Worm (Caenorhabditis elegans) whole organism, L1 larva: ENCODE data around the gene aakb-2.

Source experiments
- F16B12.6 ChIP-seq: fragments of 150-350 bp; optimal IDR thresholded peaks from 2 replicates; lab custom pipeline; 2014; ENCODE audit warnings: missing biosample characterization, missing genetic modification characterization
- Y116A8C.19 ChIP-seq: sonication (generic microtip); optimal IDR thresholded peaks from 2 replicates; lab custom pipeline; 2016; ENCODE audit warnings: missing compliant biosample characterization, missing genetic modification characterization, borderline replicate concordance
- ceh-88 ChIP-seq: fragments of 200-800 bp; sonication (Bioruptor generic); IDR thresholded peaks from 2 replicates; pipeline ENCODE4 v1.3.6; 2022; ENCODE audit warnings: missing genetic modification characterization, missing compliant biosample characterization
- ceh-90 ChIP-seq: sonication (generic microtip); optimal IDR thresholded peaks from 2 replicates; lab custom pipeline; 2016; ENCODE audit warnings: missing genetic modification characterization, missing compliant biosample characterization
- ces-1 ChIP-seq: fragments of 150-350 bp; optimal IDR thresholded peaks from 2 replicates; lab custom pipeline; 2014; ENCODE audit warnings: missing biosample characterization, missing genetic modification reagents, missing genetic modification characterization
- dsc-1 ChIP-seq: sonication (generic microtip); optimal IDR thresholded peaks from 2 replicates; lab custom pipeline; 2016; ENCODE audit warnings: mild to moderate bottlenecking, missing genetic modification characterization, missing compliant biosample characterization
- egl-27 ChIP-seq, 2 experiments: fragments of 150-350 bp in 1 of 2; sonication (generic microtip); optimal IDR thresholded peaks; 3 replicates each; lab custom pipeline; 2017 to 2018; ENCODE audit warnings: missing biosample characterization in 2 of 2, missing genetic modification characterization in 2 of 2, missing genetic modification reagents in 2 of 2
- fkh-4 ChIP-seq: sonication (generic microtip); optimal IDR thresholded peaks from 2 replicates; lab custom pipeline; 2016; ENCODE audit warnings: missing compliant biosample characterization, missing genetic modification characterization, borderline replicate concordance
- fkh-8 ChIP-seq: sonication (generic microtip); optimal IDR thresholded peaks from 2 replicates; lab custom pipeline; 2016; ENCODE audit warnings: mild to moderate bottlenecking, missing genetic modification characterization, missing compliant biosample characterization
- fos-1 ChIP-seq: fragments of 150-350 bp; optimal IDR thresholded peaks from 2 replicates; lab custom pipeline; 2014; ENCODE audit warnings: missing biosample characterization, missing genetic modification characterization
- grh-1 ChIP-seq: fragments of 200-800 bp; sonication (Bioruptor generic); IDR thresholded peaks from 2 replicates; pipeline ENCODE4 v1.3.6; 2022; ENCODE audit warnings: missing genetic modification reagents, missing genetic modification characterization, missing compliant biosample characterization
- hlh-17 ChIP-seq: fragments of 200-800 bp; sonication (Bioruptor generic); optimal IDR thresholded peaks from 2 replicates; lab custom pipeline; 2018; ENCODE audit warnings: missing genetic modification characterization, mild to moderate bottlenecking, missing compliant biosample characterization, moderate library complexity, borderline replicate concordance
- hpl-2 ChIP-seq: fragments of 150-350 bp; optimal IDR thresholded peaks from 2 replicates; lab custom pipeline; 2014; ENCODE audit warnings: missing biosample characterization, missing genetic modification reagents, missing genetic modification characterization
- irx-1 ChIP-seq: sonication (generic microtip); optimal IDR thresholded peaks from 2 replicates; lab custom pipeline; 2016; ENCODE audit warnings: missing genetic modification characterization, missing compliant biosample characterization
- lin-15B ChIP-seq: fragments of 150-350 bp; sonication (generic microtip); optimal IDR thresholded peaks from 3 replicates; lab custom pipeline; 2014; ENCODE audit warnings: missing biosample characterization, missing genetic modification characterization
- lin-35 ChIP-seq, 2 experiments: fragments of 150-350 bp; optimal IDR thresholded peaks; 2 replicates each; lab custom pipeline; 2014; ENCODE audit warnings: missing biosample characterization in 2 of 2, missing genetic modification characterization in 2 of 2, missing genetic modification reagents in 2 of 2
- lsy-2 ChIP-seq, 2 experiments: fragments of 150-350 bp; optimal IDR thresholded peaks; 2 replicates each; lab custom pipeline; 2014; ENCODE audit warnings: missing biosample characterization in 2 of 2, missing genetic modification characterization in 2 of 2
- mef-2 ChIP-seq: fragments of 150-350 bp; optimal IDR thresholded peaks from 2 replicates; lab custom pipeline; 2014; ENCODE audit warnings: missing biosample characterization, missing genetic modification characterization
- mep-1 ChIP-seq: fragments of 150-350 bp; optimal IDR thresholded peaks from 2 replicates; lab custom pipeline; 2014; ENCODE audit warnings: missing biosample characterization, missing genetic modification characterization
- nhr-11 ChIP-seq: fragments of 150-350 bp; optimal IDR thresholded peaks from 2 replicates; lab custom pipeline; 2014; ENCODE audit warnings: missing biosample characterization, missing genetic modification characterization
- nhr-19 ChIP-seq: fragments of 200-800 bp; sonication (Bioruptor generic); conservative IDR thresholded peaks from 2 replicates; pipeline ENCODE4 v1.3.6; 2022; ENCODE audit warnings: missing genetic modification characterization, missing compliant biosample characterization
- nhr-28 ChIP-seq: fragments of 150-350 bp; optimal IDR thresholded peaks from 2 replicates; lab custom pipeline; 2014; ENCODE audit warnings: missing biosample characterization, missing genetic modification characterization
- nhr-47 ChIP-seq: sonication (generic microtip); optimal IDR thresholded peaks from 2 replicates; lab custom pipeline; 2016; ENCODE audit warnings: mild to moderate bottlenecking, missing genetic modification characterization, moderate library complexity, missing compliant biosample characterization
- nhr-71 ChIP-seq: sonication (generic microtip); optimal IDR thresholded peaks from 2 replicates; lab custom pipeline; 2016; ENCODE audit warnings: mild to moderate bottlenecking, missing genetic modification characterization, moderate library complexity, missing compliant biosample characterization
- nhr-84 ChIP-seq: sonication (generic microtip); optimal IDR thresholded peaks from 2 replicates; lab custom pipeline; 2017; ENCODE audit warnings: missing biosample characterization, missing genetic modification characterization
- nhr-85 ChIP-seq: sonication (generic microtip); peaks from one replicate; lab custom pipeline; 2016; ENCODE audit warnings: missing genetic modification characterization, inconsistent platforms, missing compliant biosample characterization
- pax-3 ChIP-seq: fragments of 200-800 bp; sonication (Bioruptor generic); optimal IDR thresholded peaks from 2 replicates; lab custom pipeline; 2018; ENCODE audit warnings: mild to moderate bottlenecking, missing genetic modification characterization, moderate library complexity, missing compliant biosample characterization
- pqm-1 ChIP-seq: sonication (generic microtip); optimal IDR thresholded peaks from 3 replicates; lab custom pipeline; 2017; ENCODE audit warnings: missing biosample characterization, missing genetic modification characterization
- skn-1 ChIP-seq: fragments of 150-350 bp; optimal IDR thresholded peaks from 2 replicates; lab custom pipeline; 2014; ENCODE audit warnings: missing biosample characterization, missing genetic modification characterization
- sox-4 ChIP-seq: sonication (generic microtip); optimal IDR thresholded peaks from 2 replicates; lab custom pipeline; 2016; ENCODE audit warnings: missing genetic modification characterization, missing compliant biosample characterization
- sptf-1 ChIP-seq: fragments of 150-350 bp; optimal IDR thresholded peaks from 2 replicates; lab custom pipeline; 2014; ENCODE audit warnings: missing biosample characterization, missing genetic modification characterization
- swsn-7 ChIP-seq: sonication (generic microtip); optimal IDR thresholded peaks from 2 replicates; lab custom pipeline; 2016; ENCODE audit warnings: missing genetic modification characterization, missing compliant biosample characterization
- tbx-2 ChIP-seq: sonication (generic microtip); optimal IDR thresholded peaks from 2 replicates; lab custom pipeline; 2016; ENCODE audit warnings: missing genetic modification characterization, missing compliant biosample characterization
- unc-130 ChIP-seq: fragments of 150-350 bp; optimal IDR thresholded peaks from 2 replicates; lab custom pipeline; 2017; ENCODE audit warnings: missing biosample characterization, missing genetic modification characterization, inconsistent platforms
- unc-30 ChIP-seq: sonication (generic microtip); optimal IDR thresholded peaks from 2 replicates; lab custom pipeline; 2017; ENCODE audit warnings: missing biosample characterization, missing genetic modification characterization
- vab-15 ChIP-seq: sonication (generic microtip); optimal IDR thresholded peaks from 2 replicates; lab custom pipeline; 2017; ENCODE audit warnings: missing genotype, mild to moderate bottlenecking, missing genetic modification characterization, missing compliant biosample characterization
- ztf-11 ChIP-seq, 2 experiments: sonication (generic microtip); optimal IDR thresholded peaks; 2 replicates each; lab custom pipeline; 2016 to 2017; ENCODE audit warnings: missing genetic modification characterization in 2 of 2, missing biosample characterization in 1 of 2, missing compliant biosample characterization in 1 of 2

The aakb-2 gene

DNA sequence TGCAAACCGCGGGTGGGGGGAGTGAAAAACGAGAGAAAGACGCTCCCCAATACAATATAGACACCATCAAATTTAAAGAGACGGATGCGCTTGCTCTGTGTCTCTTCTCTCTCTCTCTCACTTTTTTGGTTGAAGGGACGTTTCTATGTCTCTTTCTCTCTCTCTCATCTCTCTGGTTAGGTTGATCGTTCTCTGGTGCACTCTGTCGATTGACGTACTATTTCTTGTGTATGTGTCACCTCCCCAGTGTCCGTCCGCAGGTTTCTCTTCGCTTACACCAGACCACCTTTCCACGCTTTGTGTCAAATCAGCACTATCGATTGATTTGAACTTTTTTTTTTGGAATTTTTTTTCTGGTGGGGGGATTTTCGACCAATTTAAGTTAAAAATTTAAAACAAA, 6.5 kb downstream of the aakb-2 start (continued):
- TF ChIP-seq nhr-71 (tag; lab: Kevin White, UChicago): peak; percentile 86
- no peak for TF ChIP-seq ceh-88
- no peak for TF ChIP-seq fkh-4 (tag; lab: Kevin White, UChicago)
- peak; percentile 35 for TF ChIP-seq dsc-1
- peak in 1 of 2 experiments; percentile 4 for TF ChIP-seq ztf-11 (tag; optimal IDR thresholded peaks at IDR 0.05; lab: Kevin White, UChicago)
- TF ChIP-seq sox-4 (tag; lab: Kevin White, UChicago): no peak
- peak; percentile 60 to 84 for TF ChIP-seq lsy-2 (tag; optimal IDR thresholded peaks at IDR 0.05; lab: Kevin White, UChicago)
- TF ChIP-seq nhr-84 (tag; lab: Kevin White, UChicago): no peak
- TF ChIP-seq nhr-47 (tag; lab: Kevin White, UChicago): peak; percentile 72
- no peak for TF ChIP-seq nhr-28 (tag; lab: Kevin White, UChicago)
- peak; percentile 12 for TF ChIP-seq hpl-2 (GFP tag; lab: Kevin White, UChicago)
- peak; percentile 90 for TF ChIP-seq nhr-85
- peak; percentile 20 for TF ChIP-seq irx-1 (tag; lab: Kevin White, UChicago)
- peak; percentile 70 to 75 for TF ChIP-seq lin-35 (GFP tag; optimal IDR thresholded peaks at IDR 0.05; lab: Kevin White, UChicago)
- TF ChIP-seq F16B12.6 (tag; lab: Kevin White, UChicago): peak; percentile 3
- peak; percentile 33 for TF ChIP-seq fkh-8 (tag; lab: Kevin White, UChicago)
- TF ChIP-seq, all 84 proteins: peak for 37

DNA sequence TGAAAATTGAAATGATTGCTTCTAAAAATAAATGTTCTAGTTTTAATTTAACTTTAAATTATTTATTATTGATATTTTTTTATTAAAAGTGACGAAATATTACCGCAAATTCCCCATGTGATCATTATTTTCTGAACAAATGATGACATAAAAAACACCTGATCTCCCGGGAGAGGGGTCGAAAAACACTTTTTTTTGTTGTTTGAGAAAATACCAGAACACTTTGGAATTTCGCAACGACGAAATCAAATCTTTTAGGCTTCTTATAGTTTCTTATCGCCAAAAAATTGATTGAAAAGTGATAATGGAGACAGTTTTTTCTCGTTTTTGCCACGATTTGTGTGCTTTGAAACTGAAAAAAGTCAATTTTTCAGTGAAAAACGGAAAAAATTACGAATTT, 7.4 kb downstream of the aakb-2 start:
- peak; percentile 96 for TF ChIP-seq skn-1 (tag; lab: Kevin White, UChicago)
- no peak for TF ChIP-seq fos-1 (tag; lab: Kevin White, UChicago)
- no peak for TF ChIP-seq nhr-84 (tag; lab: Kevin White, UChicago)
- TF ChIP-seq lin-35 (GFP tag; optimal IDR thresholded peaks at IDR 0.05; lab: Kevin White, UChicago): peak in 1 of 2 experiments; percentile 28

DNA sequence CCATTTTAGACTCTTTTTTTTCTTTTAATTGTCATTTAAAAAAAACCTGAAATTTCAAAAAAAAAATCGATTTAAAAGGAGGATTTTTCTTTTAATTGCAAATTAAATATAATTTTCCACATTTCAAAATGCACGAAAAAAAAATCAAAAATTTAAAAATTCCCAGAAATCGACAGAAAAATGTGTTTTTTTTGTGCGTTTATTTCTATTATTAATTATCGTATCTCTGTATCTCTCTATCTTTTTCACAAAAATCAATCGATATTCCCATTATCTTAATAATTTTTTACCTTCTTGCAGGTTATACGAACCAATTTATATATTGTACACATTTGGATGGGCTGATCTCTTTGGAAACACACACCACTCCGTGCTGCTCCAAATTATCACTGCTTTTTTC, 7.9 kb downstream of the aakb-2 start, which contains the start of gene rsks-1:
rsks-1 (plus strand) TSS at position 301 of the 400 bp plus-strand sequence.
- TF ChIP-seq nhr-28 (tag; lab: Kevin White, UChicago): no peak
- no peak for TF ChIP-seq nhr-11 (tag; lab: Kevin White, UChicago)
- TF ChIP-seq ceh-88: no peak
- no peak for TF ChIP-seq Y116A8C.19 (tag; lab: Kevin White, UChicago)
- TF ChIP-seq mep-1: no peak
- no peak for TF ChIP-seq sptf-1 (tag; lab: Kevin White, UChicago)
- TF ChIP-seq grh-1 (GFP tag; lab: Robert Waterston, UW): no peak
- no peak for TF ChIP-seq tbx-2 (tag; lab: Kevin White, UChicago)
- no peak for TF ChIP-seq fos-1 (tag; lab: Kevin White, UChicago)
- TF ChIP-seq unc-30: no peak
- no peak for TF ChIP-seq lin-15B (tag; lab: Kevin White, UChicago)
- no peak for TF ChIP-seq skn-1 (tag; lab: Kevin White, UChicago)
- TF ChIP-seq ceh-90 (tag; lab: Kevin White, UChicago): no peak
- no peak for TF ChIP-seq pax-3 (tag; lab: Kevin White, UChicago)
- no peak for TF ChIP-seq nhr-19 (GFP tag; lab: Robert Waterston, UW)
- TF ChIP-seq nhr-47 (tag; lab: Kevin White, UChicago): no peak
- TF ChIP-seq ces-1 (GFP tag; lab: Kevin White, UChicago): no peak
- no peak for TF ChIP-seq pqm-1
- TF ChIP-seq egl-27 (tag; optimal IDR thresholded peaks at IDR 0.05; lab: Kevin White, UChicago): no peak
- no peak for TF ChIP-seq mef-2 (tag; lab: Kevin White, UChicago)

DNA sequence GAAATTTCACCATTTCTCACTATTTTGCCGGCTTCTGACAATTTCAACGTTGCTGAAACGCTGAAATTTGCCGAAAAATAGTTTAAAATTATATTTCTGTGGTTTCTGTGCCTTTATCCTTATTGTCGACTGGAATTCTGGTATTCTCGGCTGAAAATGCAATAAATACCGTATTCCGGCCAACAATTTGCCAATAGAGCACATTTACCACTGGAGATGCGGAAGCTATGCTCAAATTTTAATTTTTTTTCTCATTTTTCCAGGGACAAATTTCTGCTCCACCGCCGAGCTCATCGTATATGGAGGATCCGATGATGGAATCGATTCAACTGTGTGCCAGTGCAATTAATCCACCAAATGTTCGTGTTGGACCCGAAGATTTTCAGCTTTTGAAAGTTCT, 9.6 kb downstream of the aakb-2 start:
- no peak for TF ChIP-seq swsn-7 (tag; lab: Kevin White, UChicago)

DNA sequence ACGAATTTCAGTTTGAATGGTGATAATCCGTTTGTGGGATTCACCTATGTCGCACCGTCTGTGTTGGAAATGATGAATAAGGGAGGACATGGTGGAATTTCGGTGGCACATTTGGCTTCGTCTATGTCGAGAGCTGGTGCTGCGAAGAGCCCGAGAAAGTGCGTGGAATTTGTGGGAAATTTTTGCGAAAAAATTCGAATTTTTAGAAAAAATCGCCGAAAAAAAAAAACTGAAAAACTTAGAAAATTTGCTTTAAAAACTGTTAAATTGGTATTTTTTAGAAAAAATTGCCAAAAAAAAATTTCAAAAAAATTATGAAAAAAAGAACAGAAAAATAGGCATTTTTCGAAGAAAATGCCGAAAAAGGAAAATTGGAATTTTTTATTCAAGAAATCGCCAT, 12.0 kb downstream of the aakb-2 start:
- TF ChIP-seq vab-15 (tag; lab: Kevin White, UChicago) (no peak), lsy-2 (tag; optimal IDR thresholded peaks at IDR 0.05; lab: Kevin White, UChicago) (no peak), fkh-8 (tag; lab: Kevin White, UChicago) (no peak), unc-130 (tag; lab: Kevin White, UChicago) (no peak), dsc-1 (no peak), ceh-90 (tag; lab: Kevin White, UChicago) (no peak), hlh-17 (GFP tag; lab: Kevin White, UChicago) (no peak)
